Worm (Caenorhabditis elegans): ENCODE results near the gene F28B4.1.

- TF ChIP-seq hmbx-1 (tag; optimal IDR thresholded peaks at IDR 0.05) (no peak), sea-1 (GFP tag; conservative IDR thresholded peaks at IDR 0.05) (no peak), scrt-1 (GFP tag; IDR thresholded peaks at IDR 0.05) (no peak), pes-1 (GFP tag; IDR thresholded peaks at IDR 0.05) (no peak), hmg-4 (GFP tag; optimal IDR thresholded peaks at IDR 0.05) (no peak), F13C5.2 (tag; optimal IDR thresholded peaks at IDR 0.05) (no peak), hnd-1 (tag; optimal IDR thresholded peaks at IDR 0.05) (no peak), ceh-13 (GFP tag; optimal IDR thresholded peaks at IDR 0.05) (no peak)
Measured at ce11 chrX:3199249-3199648, 5.6 kb upstream of the F28B4.1 start, which contains the start of gene fax-1.
